ENCODE assay signal across 1 fruit fly cellular context in genomic region chr2L:7491902-7492301, dm6.
TF ChIP-seq lines count a peak whose summit lies in the region.

No protein-coding gene starts in this region.

TF ChIP-seq in whole organism, embryonic, 481 proteins besides CTCF, POLR2A, EP300 and RAD21 (continued from another document):
- TF ChIP-seq z (GFP tag; IDR thresholded peaks at IDR 0.05; lab: Robert Waterston, UW) (no peak), ind (GFP tag; optimal IDR thresholded peaks at IDR 0.05; lab: Kevin White, UChicago) (peak; percentile 47), B-H1 (GFP tag; IDR thresholded peaks at IDR 0.05; lab: Robert Waterston, UW) (peak; percentile 52; the same call in 1 of the 3 replicates), vnd (GFP tag; IDR thresholded peaks at IDR 0.05; lab: Robert Waterston, UW; ENCODE audit: partially characterized antibody) (no peak), Drgx (GFP tag; IDR thresholded peaks at IDR 0.05; lab: Robert Waterston, UW) (peak; percentile 57), CG18599 (GFP tag; optimal IDR thresholded peaks at IDR 0.05; lab: Kevin White, UChicago) (peak; percentile 41), CG15514 (GFP tag; optimal IDR thresholded peaks at IDR 0.05; lab: Kevin White, UChicago) (peak; percentile 39), CG6272 (GFP tag; IDR thresholded peaks at IDR 0.05; lab: Robert Waterston, UW) (peak; percentile 24; the same call in 1 of the 2 replicates), croc (GFP tag; conservative IDR thresholded peaks at IDR 0.05; lab: Robert Waterston, UW) (peak; percentile 28; the same call in 1 of the 3 replicates), mam (GFP tag; optimal IDR thresholded peaks at IDR 0.05; lab: Kevin White, UChicago) (no peak), seq (GFP tag; IDR thresholded peaks at IDR 0.05; lab: Robert Waterston, UW) (peak; percentile 68), slou (GFP tag; optimal IDR thresholded peaks at IDR 0.05; lab: Kevin White, UChicago) (no peak), prd (optimal IDR thresholded peaks at IDR 0.05; lab: Kevin White, UChicago) (no peak), prd (GFP tag; IDR thresholded peaks at IDR 0.05; lab: Robert Waterston, UW) (peak; percentile 64; the same call in 2 of the 3 replicates), CG10209 (GFP tag; optimal IDR thresholded peaks at IDR 0.05; lab: Kevin White, UChicago) (peak; percentile 34), crp (GFP tag; optimal IDR thresholded peaks at IDR 0.05; lab: Kevin White, UChicago) (no peak), CG6765 (GFP tag; optimal IDR thresholded peaks at IDR 0.05; lab: Kevin White, UChicago) (peak; percentile 18), ab (GFP tag; optimal IDR thresholded peaks at IDR 0.05; lab: Kevin White, UChicago) (no peak), CG17829 (tag; optimal IDR thresholded peaks at IDR 0.05; lab: Kevin White, UChicago) (peak; percentile 53), pum (GFP tag; optimal IDR thresholded peaks at IDR 0.05; lab: Kevin White, UChicago) (no peak), Hsf (GFP tag; optimal IDR thresholded peaks at IDR 0.05; lab: Kevin White, UChicago) (peak; percentile 11), run (tag; optimal IDR thresholded peaks at IDR 0.05; lab: Kevin White, UChicago) (peak; percentile 29), Vsx1 (GFP tag; optimal IDR thresholded peaks at IDR 0.05; lab: Kevin White, UChicago) (no peak), BtbVII (GFP tag; optimal IDR thresholded peaks at IDR 0.05; lab: Kevin White, UChicago) (peak; percentile 31), chif (GFP tag; optimal IDR thresholded peaks at IDR 0.05; lab: Kevin White, UChicago) (no peak), CG7271 (tag; optimal IDR thresholded peaks at IDR 0.05; lab: Kevin White, UChicago) (peak; percentile 14), CG8089 (GFP tag; optimal IDR thresholded peaks at IDR 0.05; lab: Kevin White, UChicago) (no peak), Elba2 (GFP tag; optimal IDR thresholded peaks at IDR 0.05; lab: Kevin White, UChicago) (no peak), trh (GFP tag; optimal IDR thresholded peaks at IDR 0.05; lab: Kevin White, UChicago) (no peak), exex (tag; optimal IDR thresholded peaks at IDR 0.05; lab: Kevin White, UChicago) (no peak), Blimp-1 (GFP tag; optimal IDR thresholded peaks at IDR 0.05; lab: Kevin White, UChicago) (peak; percentile 71), emc (GFP tag; optimal IDR thresholded peaks at IDR 0.05; lab: Kevin White, UChicago) (no peak), CG8944 (GFP tag; optimal IDR thresholded peaks at IDR 0.05; lab: Kevin White, UChicago) (no peak), gcm (GFP tag; optimal IDR thresholded peaks at IDR 0.05; lab: Kevin White, UChicago) (peak; percentile 41), CG12391 (tag; optimal IDR thresholded peaks at IDR 0.05; lab: Kevin White, UChicago) (peak; percentile 62), CG4820 (GFP tag; optimal IDR thresholded peaks at IDR 0.05; lab: Kevin White, UChicago) (peak; percentile 38), tll (GFP tag; optimal IDR thresholded peaks at IDR 0.05; lab: Kevin White, UChicago) (no peak), CG5953 (GFP tag; IDR thresholded peaks at IDR 0.05; lab: Robert Waterston, UW) (peak; percentile 60), cwo (GFP tag; optimal IDR thresholded peaks at IDR 0.05; lab: Kevin White, UChicago) (peak; percentile 42), tin (GFP tag; optimal IDR thresholded peaks at IDR 0.05; lab: Kevin White, UChicago) (peak; percentile 14), CG10979 (tag; optimal IDR thresholded peaks at IDR 0.05; lab: Kevin White, UChicago) (peak; percentile 53), corto (GFP tag; optimal IDR thresholded peaks at IDR 0.05; lab: Kevin White, UChicago) (no peak), tap (tag; optimal IDR thresholded peaks at IDR 0.05; lab: Kevin White, UChicago) (peak; percentile 67), CG7839 (tag; optimal IDR thresholded peaks at IDR 0.05; lab: Kevin White, UChicago) (peak; percentile 68), yki (optimal IDR thresholded peaks at IDR 0.05; lab: Kevin White, UChicago) (no peak), Rx (GFP tag; IDR thresholded peaks at IDR 0.05; lab: Robert Waterston, UW) (peak; percentile 40; the same call in 1 of the 2 replicates), Sox102F (GFP tag; optimal IDR thresholded peaks at IDR 0.05; lab: Kevin White, UChicago) (peak; percentile 64), CG14050 (GFP tag; IDR thresholded peaks at IDR 0.05; lab: Robert Waterston, UW) (peak; percentile 30; the same call in 2 of the 3 replicates), tio (GFP tag; optimal IDR thresholded peaks at IDR 0.05; lab: Kevin White, UChicago) (peak; percentile 40), pan (optimal IDR thresholded peaks at IDR 0.05; lab: Kevin White, UChicago) (no peak), pan (GFP tag; optimal IDR thresholded peaks at IDR 0.05 in 1 of 2, IDR thresholded peaks at IDR 0.05 in 1 of 2) (peak in 1 of 2 experiments; percentile 66), PHDP (tag; optimal IDR thresholded peaks at IDR 0.05; lab: Kevin White, UChicago) (peak; percentile 69), zen (tag; optimal IDR thresholded peaks at IDR 0.05; lab: Kevin White, UChicago) (peak; percentile 15), Gug (GFP tag; IDR thresholded peaks at IDR 0.05; lab: Robert Waterston, UW) (no peak), Aef1 (GFP tag; IDR thresholded peaks at IDR 0.05; lab: Robert Waterston, UW) (peak; percentile 37; the same call in 1 of the 3 replicates), HmgZ (tag; optimal IDR thresholded peaks at IDR 0.05; lab: Kevin White, UChicago) (no peak), dati (GFP tag; IDR thresholded peaks at IDR 0.05; lab: Robert Waterston, UW) (0 out of 2 replicates have a peak, but pooled peaks have one; percentile 18), jumu (GFP tag; optimal IDR thresholded peaks at IDR 0.05; lab: Kevin White, UChicago) (no peak), CG11695 (GFP tag; IDR thresholded peaks at IDR 0.05; lab: Robert Waterston, UW) (peak; percentile 63; the same call in 2 of the 3 replicates), ems (GFP tag; optimal IDR thresholded peaks at IDR 0.05; lab: Kevin White, UChicago) (no peak), jing (GFP tag; optimal IDR thresholded peaks at IDR 0.05; lab: Kevin White, UChicago) (no peak), CG18262 (tag; optimal IDR thresholded peaks at IDR 0.05; lab: Kevin White, UChicago) (peak; percentile 53), CG7556 (GFP tag; optimal IDR thresholded peaks at IDR 0.05; lab: Kevin White, UChicago) (peak; percentile 26), Rfx (GFP tag; IDR thresholded peaks at IDR 0.05; lab: Robert Waterston, UW) (peak; percentile 49; the same call in 1 of the 2 replicates), CG3995 (GFP tag; optimal IDR thresholded peaks at IDR 0.05; lab: Kevin White, UChicago) (no peak), CG3065 (GFP tag; optimal IDR thresholded peaks at IDR 0.05; lab: Kevin White, UChicago) (no peak), CG32532 (GFP tag; IDR thresholded peaks at IDR 0.05; lab: Robert Waterston, UW) (peak; percentile 46; the same call in 1 of the 2 replicates), br (optimal IDR thresholded peaks at IDR 0.05; lab: Kevin White, UChicago) (no peak), CG4424 (GFP tag; optimal IDR thresholded peaks at IDR 0.05; lab: Kevin White, UChicago) (peak; percentile 46), CG3281 (GFP tag; optimal IDR thresholded peaks at IDR 0.05; lab: Kevin White, UChicago) (peak; percentile 43), CG14441 (GFP tag; IDR thresholded peaks at IDR 0.05; lab: Robert Waterston, UW) (peak; percentile 74), NC2β (GFP tag; optimal IDR thresholded peaks at IDR 0.05; lab: Kevin White, UChicago) (no peak), CG31224 (GFP tag; IDR thresholded peaks at IDR 0.05; lab: Robert Waterston, UW) (peak; percentile 43; the same call in 1 of the 2 replicates), CG16815 (GFP tag; optimal IDR thresholded peaks at IDR 0.05; lab: Kevin White, UChicago) (no peak), kah (GFP tag; optimal IDR thresholded peaks at IDR 0.05; lab: Kevin White, UChicago) (peak; percentile 10), Dek (tag; optimal IDR thresholded peaks at IDR 0.05; lab: Kevin White, UChicago) (peak; percentile 56), Gsc (GFP tag; IDR thresholded peaks at IDR 0.05; lab: Robert Waterston, UW) (no peak), stc (GFP tag; IDR thresholded peaks at IDR 0.05; lab: Robert Waterston, UW) (0 out of 2 replicates have a peak, but pooled peaks have one; percentile 57), Dref (GFP tag; IDR thresholded peaks at IDR 0.05; lab: Robert Waterston, UW) (no peak), nerfin-1 (tag; optimal IDR thresholded peaks at IDR 0.05; lab: Kevin White, UChicago) (peak; percentile 7), CG7786 (GFP tag; optimal IDR thresholded peaks at IDR 0.05; lab: Kevin White, UChicago) (no peak), danr (GFP tag; IDR thresholded peaks at IDR 0.05; lab: Robert Waterston, UW) (no peak), shn (GFP tag; optimal IDR thresholded peaks at IDR 0.05; lab: Kevin White, UChicago) (no peak), CG4854 (GFP tag; optimal IDR thresholded peaks at IDR 0.05; lab: Kevin White, UChicago) (no peak), CG10654 (GFP tag; optimal IDR thresholded peaks at IDR 0.05; lab: Kevin White, UChicago) (peak; percentile 15), Mad (GFP tag; optimal IDR thresholded peaks at IDR 0.05; lab: Kevin White, UChicago) (no peak), unpg (GFP tag; optimal IDR thresholded peaks at IDR 0.05; lab: Kevin White, UChicago) (peak; percentile 55), gt (GFP tag; IDR thresholded peaks at IDR 0.05; lab: Robert Waterston, UW) (no peak), CG9215 (GFP tag; IDR thresholded peaks at IDR 0.05; lab: Robert Waterston, UW) (no peak), sens-2 (GFP tag; IDR thresholded peaks at IDR 0.05; lab: Robert Waterston, UW) (no peak), Six4 (GFP tag; optimal IDR thresholded peaks at IDR 0.05; lab: Kevin White, UChicago) (peak; percentile 42), Asciz (GFP tag; optimal IDR thresholded peaks at IDR 0.05; lab: Kevin White, UChicago) (peak; percentile 33), p53 (GFP tag; optimal IDR thresholded peaks at IDR 0.05; lab: Kevin White, UChicago) (no peak), gem (tag; optimal IDR thresholded peaks at IDR 0.05; lab: Kevin White, UChicago) (peak; percentile 81), CG32767 (GFP tag; IDR thresholded peaks at IDR 0.05; lab: Robert Waterston, UW) (peak; percentile 51; the same call in 1 of the 2 replicates)
